Fruit fly (Drosophila melanogaster): ENCODE measurements around the gene Ugt36F1.

dm6 chr2L:18805247-18805636 is 13.9 kb upstream of the Ugt36F1 start, which contains the start of gene CG43814:
- TF ChIP-seq OdsH (GFP tag; optimal IDR thresholded peaks at IDR 0.05) (no peak), CG10631 (GFP tag; optimal IDR thresholded peaks at IDR 0.05) (no peak), CG16779 (tag; optimal IDR thresholded peaks at IDR 0.05) (no peak), Lpt (GFP tag; optimal IDR thresholded peaks at IDR 0.05) (no peak), CG11294 (GFP tag; IDR thresholded peaks at IDR 0.05) (no peak), fd85E (GFP tag; optimal IDR thresholded peaks at IDR 0.05) (no peak), CG8319 (GFP tag; optimal IDR thresholded peaks at IDR 0.05) (no peak), CG7368 (GFP tag; optimal IDR thresholded peaks at IDR 0.05) (no peak), CG8119 (GFP tag; IDR thresholded peaks at IDR 0.05) (no peak)
